Fruit fly (Drosophila melanogaster) whole organism, adult: ENCODE data around the gene CG4836.

Experiments
- CG12768 ChIP-seq: fragments of 200-800 bp; sonication (Bioruptor generic); optimal IDR thresholded peaks from 2 replicates; lab custom pipeline; 2017; ENCODE audit warnings: missing biosample characterization, missing genetic modification characterization, mild to moderate bottlenecking, moderate library complexity, missing genetic modification reagents
- CG5204 ChIP-seq: fragments of 200-800 bp; sonication (Bioruptor generic); optimal IDR thresholded peaks from 2 replicates; lab custom pipeline; 2016; ENCODE audit warnings: missing biosample characterization, missing genetic modification characterization
- CG7045 ChIP-seq: fragments of 200-800 bp; sonication (Bioruptor generic); optimal IDR thresholded peaks from 2 replicates; lab custom pipeline; 2017; ENCODE audit warnings: missing biosample characterization, mild to moderate bottlenecking, missing genetic modification characterization
- Crg-1 ChIP-seq: fragments of 200-800 bp; sonication (Bioruptor generic); optimal IDR thresholded peaks from 2 replicates; lab custom pipeline; 2016; ENCODE audit warnings: missing biosample characterization, missing genetic modification characterization
- Mnt ChIP-seq: fragments of 200-800 bp; sonication (Bioruptor generic); optimal IDR thresholded peaks from 2 replicates; lab custom pipeline; 2016; ENCODE audit warnings: missing biosample characterization, mild to moderate bottlenecking, missing genetic modification characterization
- kay ChIP-seq: fragments of 200-800 bp; sonication (Bioruptor generic); peaks from one replicate; lab custom pipeline; 2016; ENCODE audit warnings: missing biosample characterization, missing genetic modification characterization, borderline replicate concordance
- ovo ChIP-seq: fragments of 200-800 bp; sonication (Bioruptor generic); optimal IDR thresholded peaks from 2 replicates; lab custom pipeline; 2016; ENCODE audit warnings: missing biosample characterization, missing genetic modification characterization
- tj ChIP-seq: fragments of 200-800 bp; sonication (Bioruptor generic); optimal IDR thresholded peaks from 3 replicates; lab custom pipeline; 2017; ENCODE audit warnings: missing biosample characterization, mild to moderate bottlenecking, missing genetic modification characterization, moderate library complexity

- TF ChIP-seq CG7045 = no peak
- no peak for TF ChIP-seq ovo (GFP tag; lab: Kevin White, UChicago)
- TF ChIP-seq Mnt (GFP tag; lab: Kevin White, UChicago) = no peak
- TF ChIP-seq Crg-1 (GFP tag; lab: Kevin White, UChicago) = no peak
- no peak for TF ChIP-seq tj
- no peak for TF ChIP-seq kay
- no peak for TF ChIP-seq CG5204
- no peak for TF ChIP-seq CG12768 (GFP tag; lab: Kevin White, UChicago)
Measured at dm6 chr3R:20066435-20066834, 52.8 kb downstream of the CG4836 start.
